Fruit fly (Drosophila melanogaster): Measurements from ENCODE around the gene CG4194.

CG4194 gene

DNA sequence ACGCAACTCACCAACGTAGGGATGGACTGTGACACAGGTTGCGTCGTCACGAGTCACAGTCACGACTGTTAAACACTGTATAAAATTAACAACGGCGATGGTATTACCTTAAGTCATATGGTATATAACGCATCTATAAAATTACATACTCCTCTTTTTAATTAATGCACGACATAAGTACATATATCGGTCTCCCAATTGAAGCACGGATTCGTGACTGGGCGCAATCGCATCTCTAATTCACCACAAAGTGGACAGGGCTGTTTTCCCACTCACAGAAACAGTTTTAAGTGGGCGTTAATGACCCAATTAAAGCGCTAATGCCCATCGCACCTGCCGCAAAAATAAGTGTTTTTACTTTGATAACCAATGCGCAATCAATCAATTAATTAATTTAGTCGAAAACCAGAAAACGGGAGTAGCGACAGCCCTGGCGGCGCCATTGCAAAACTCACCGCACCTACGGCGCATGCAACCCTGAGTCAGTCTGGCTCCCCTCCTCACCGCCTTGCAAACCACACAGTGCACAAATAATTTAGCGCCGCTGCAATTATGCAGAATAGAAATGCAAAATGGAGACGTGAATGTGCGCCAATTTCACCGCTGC, 27.0 kb upstream of the CG4194 start, which contains the start of gene CG4313 (continued):
- TF ChIP-seq CG2712 (tag; optimal IDR thresholded peaks at IDR 0.05) (peak; percentile 71), lilli (GFP tag; optimal IDR thresholded peaks at IDR 0.05) (peak; percentile 85), tin (GFP tag; optimal IDR thresholded peaks at IDR 0.05) (peak; percentile 82), vnd (GFP tag; IDR thresholded peaks at IDR 0.05; ENCODE audit: partially characterized antibody) (peak; percentile 91), shn (GFP tag; optimal IDR thresholded peaks at IDR 0.05) (peak; percentile 72), CG7271 (tag; optimal IDR thresholded peaks at IDR 0.05) (no peak), CG13287 (GFP tag; IDR thresholded peaks at IDR 0.05; ENCODE audit: partially characterized antibody) (peak; percentile 90), Fer1 (GFP tag; optimal IDR thresholded peaks at IDR 0.05) (peak; percentile 63), cas (GFP tag; IDR thresholded peaks at IDR 0.05) (0 out of 2 replicates have a peak, but pooled peaks have one; percentile 47), dmrt99B (tag; optimal IDR thresholded peaks at IDR 0.05) (peak; percentile 52), bab2 (GFP tag; optimal IDR thresholded peaks at IDR 0.05) (peak; percentile 75), inv (GFP tag; IDR thresholded peaks at IDR 0.05; ENCODE audit: partially characterized antibody) (peak; percentile 89), Neu2 (GFP tag; optimal IDR thresholded peaks at IDR 0.05; ENCODE audit: borderline replicate concordance) (no peak), PHDP (tag; optimal IDR thresholded peaks at IDR 0.05) (peak; percentile 52), phol (tag; optimal IDR thresholded peaks at IDR 0.05) (peak; percentile 82), CG8290 (GFP tag; optimal IDR thresholded peaks at IDR 0.05) (peak; percentile 73), CG8290 (tag; optimal IDR thresholded peaks at IDR 0.05) (peak in 1 of 2 experiments; percentile 87), CG18599 (GFP tag; optimal IDR thresholded peaks at IDR 0.05) (peak; percentile 54), fd96Cb (tag; optimal IDR thresholded peaks at IDR 0.05) (peak; percentile 62), prd (optimal IDR thresholded peaks at IDR 0.05) (no peak), prd (GFP tag; IDR thresholded peaks at IDR 0.05) (peak; percentile 70), sd (tag; optimal IDR thresholded peaks at IDR 0.05) (peak; percentile 4), trem (tag; optimal IDR thresholded peaks at IDR 0.05) (peak; percentile 92), Six4 (GFP tag; optimal IDR thresholded peaks at IDR 0.05) (peak; percentile 58), CG14965 (GFP tag; optimal IDR thresholded peaks at IDR 0.05; ENCODE audit: borderline replicate concordance) (no peak), al (GFP tag; IDR thresholded peaks at IDR 0.05) (peak; percentile 52; the same call in 1 of the 2 replicates), CG11398 (GFP tag; optimal IDR thresholded peaks at IDR 0.05) (peak; percentile 71), CG16863 (GFP tag; optimal IDR thresholded peaks at IDR 0.05) (peak; percentile 55), CG32532 (GFP tag; IDR thresholded peaks at IDR 0.05) (peak; percentile 77), Sin3A (optimal IDR thresholded peaks at IDR 0.05) (peak; percentile 75), pb (GFP tag; optimal IDR thresholded peaks at IDR 0.05) (peak; percentile 25), CG18764 (GFP tag; optimal IDR thresholded peaks at IDR 0.05) (peak; percentile 12), CG13775 (GFP tag; optimal IDR thresholded peaks at IDR 0.05) (peak; percentile 63), usp (GFP tag; optimal IDR thresholded peaks at IDR 0.05) (no peak), chinmo (GFP tag; IDR thresholded peaks at IDR 0.05; ENCODE audit: partially characterized antibody) (peak; percentile 41; the same call in 1 of the 4 replicates), ase (GFP tag; IDR thresholded peaks at IDR 0.05) (no peak), jigr1 (GFP tag; IDR thresholded peaks at IDR 0.05) (no peak), CG3847 (GFP tag; IDR thresholded peaks at IDR 0.05) (peak; percentile 84), NK7.1 (GFP tag; optimal IDR thresholded peaks at IDR 0.05) (peak; percentile 26), esg (GFP tag; conservative IDR thresholded peaks at IDR 0.05) (peak; percentile 34; the same call in 1 of the 2 replicates), CG6683 (GFP tag; optimal IDR thresholded peaks at IDR 0.05) (no peak), CG10366 (GFP tag; IDR thresholded peaks at IDR 0.05) (peak; percentile 45; the same call in 1 of the 2 replicates), pan (optimal IDR thresholded peaks at IDR 0.05) (no peak), pan (GFP tag; optimal IDR thresholded peaks at IDR 0.05 in 1 of 2, IDR thresholded peaks at IDR 0.05 in 1 of 2) (peak in 1 of 2 experiments; percentile 74), mam (GFP tag; optimal IDR thresholded peaks at IDR 0.05) (peak; percentile 87), Chrac-16 (GFP tag; optimal IDR thresholded peaks at IDR 0.05) (peak; percentile 63), dati (GFP tag; IDR thresholded peaks at IDR 0.05) (no peak), Doc2 (GFP tag; IDR thresholded peaks at IDR 0.05) (no peak), Meics (GFP tag; optimal IDR thresholded peaks at IDR 0.05) (peak; percentile 73), Dek (tag; optimal IDR thresholded peaks at IDR 0.05) (peak; percentile 24), Med (GFP tag) (peak; percentile 95)
